Worm (Caenorhabditis elegans) whole organism, L1 larva: ENCODE measurements around the gene W02B12.13.

Experiments used
- Y116A8C.19 ChIP-seq: sonication (generic microtip); optimal IDR thresholded peaks from 2 replicates; lab custom pipeline; 2016; ENCODE audit warnings: missing compliant biosample characterization, missing genetic modification characterization, borderline replicate concordance
- alr-1 ChIP-seq: fragments of 200-800 bp; sonication (Bioruptor generic); optimal IDR thresholded peaks from 2 replicates; lab custom pipeline; 2018; ENCODE audit warnings: borderline replicate concordance, mild to moderate bottlenecking, missing genetic modification characterization, missing compliant biosample characterization
- aly-2 ChIP-seq: fragments of 150-350 bp; optimal IDR thresholded peaks from 2 replicates; lab custom pipeline; 2014; ENCODE audit warnings: missing biosample characterization, missing genetic modification characterization
- ama-1 ChIP-seq: fragments of 150-350 bp; optimal IDR thresholded peaks from 2 replicates; lab custom pipeline; 2014
- ceh-63 ChIP-seq: fragments of 200-800 bp; sonication (Bioruptor generic); optimal IDR thresholded peaks from 2 replicates; lab custom pipeline; 2018; ENCODE audit warnings: mild to moderate bottlenecking, missing genetic modification characterization, missing compliant biosample characterization
- ceh-82 ChIP-seq, 3 experiments: fragments of 150-350 bp in 1 of 3; sonication (generic microtip) in 2 of 3; optimal IDR thresholded peaks; 2 replicates each; lab custom pipeline; 2014 to 2017; ENCODE audit warnings: missing biosample characterization in 3 of 3, missing genetic modification characterization in 3 of 3
- dsc-1 ChIP-seq: sonication (generic microtip); optimal IDR thresholded peaks from 2 replicates; lab custom pipeline; 2016; ENCODE audit warnings: mild to moderate bottlenecking, missing genetic modification characterization, missing compliant biosample characterization
- efl-1 ChIP-seq, 4 experiments: fragments of 150-350 bp; optimal IDR thresholded peaks in 3 of 4; peaks in 1 of 4; 1 replicate in 1 of 4; 2 replicates in 3 of 4; lab custom pipeline; 2014; ENCODE audit warnings: missing biosample characterization in 2 of 4, missing genetic modification characterization in 2 of 4, missing genetic modification reagents in 2 of 4
- egl-13 ChIP-seq: sonication (generic microtip); optimal IDR thresholded peaks from 2 replicates; lab custom pipeline; 2016; ENCODE audit warnings: missing genotype, missing genetic modification reagents, missing genetic modification characterization, missing compliant biosample characterization
- elt-2 ChIP-seq: sonication (generic microtip); optimal IDR thresholded peaks from 2 replicates; lab custom pipeline; 2016; ENCODE audit warnings: missing genetic modification characterization, mild to moderate bottlenecking, inconsistent platforms, missing compliant biosample characterization, missing genetic modification reagents
- elt-3 ChIP-seq, 6 experiments: fragments of 150-350 bp in 1 of 6; sonication (generic microtip); optimal IDR thresholded peaks; 2 replicates each; lab custom pipeline; 2017 to 2018; ENCODE audit warnings: missing biosample characterization in 6 of 6, missing genetic modification characterization in 6 of 6, inconsistent platforms in 1 of 6
- fkh-10 ChIP-seq: sonication (generic microtip); optimal IDR thresholded peaks from 2 replicates; lab custom pipeline; 2017; ENCODE audit warnings: missing biosample characterization, missing genetic modification reagents, missing genetic modification characterization
- fkh-4 ChIP-seq: sonication (generic microtip); optimal IDR thresholded peaks from 2 replicates; lab custom pipeline; 2016; ENCODE audit warnings: missing compliant biosample characterization, missing genetic modification characterization, borderline replicate concordance
- fkh-8 ChIP-seq: sonication (generic microtip); optimal IDR thresholded peaks from 2 replicates; lab custom pipeline; 2016; ENCODE audit warnings: mild to moderate bottlenecking, missing genetic modification characterization, missing compliant biosample characterization
- fos-1 ChIP-seq: fragments of 150-350 bp; optimal IDR thresholded peaks from 2 replicates; lab custom pipeline; 2014; ENCODE audit warnings: missing biosample characterization, missing genetic modification characterization
- grh-1 ChIP-seq: fragments of 200-800 bp; sonication (Bioruptor generic); IDR thresholded peaks from 2 replicates; pipeline ENCODE4 v1.3.6; 2022; ENCODE audit warnings: missing genetic modification reagents, missing genetic modification characterization, missing compliant biosample characterization
- hlh-17 ChIP-seq: fragments of 200-800 bp; sonication (Bioruptor generic); optimal IDR thresholded peaks from 2 replicates; lab custom pipeline; 2018; ENCODE audit warnings: missing genetic modification characterization, mild to moderate bottlenecking, missing compliant biosample characterization, moderate library complexity, borderline replicate concordance
- irx-1 ChIP-seq: sonication (generic microtip); optimal IDR thresholded peaks from 2 replicates; lab custom pipeline; 2016; ENCODE audit warnings: missing genetic modification characterization, missing compliant biosample characterization
- isw-1 ChIP-seq: fragments of 200-800 bp; sonication (Bioruptor generic); IDR thresholded peaks from 2 replicates; pipeline ENCODE4 v1.3.6; 2022; ENCODE audit warnings: missing genetic modification characterization, missing compliant biosample characterization
- jun-1 ChIP-seq: fragments of 150-350 bp; optimal IDR thresholded peaks from 2 replicates; lab custom pipeline; 2014; ENCODE audit warnings: missing biosample characterization, missing genetic modification reagents, missing genetic modification characterization
- lin-13 ChIP-seq: fragments of 150-350 bp; optimal IDR thresholded peaks from 2 replicates; lab custom pipeline; 2014; ENCODE audit warnings: missing biosample characterization, missing genetic modification reagents, missing genetic modification characterization
- lin-14 ChIP-seq: fragments of 200-800 bp; sonication (Bioruptor generic); optimal IDR thresholded peaks from 2 replicates; lab custom pipeline; 2018; ENCODE audit warnings: mild to moderate bottlenecking, missing genetic modification characterization, moderate library complexity, missing compliant biosample characterization
- lin-15B ChIP-seq: fragments of 150-350 bp; sonication (generic microtip); optimal IDR thresholded peaks from 3 replicates; lab custom pipeline; 2014; ENCODE audit warnings: missing biosample characterization, missing genetic modification characterization
- lin-35 ChIP-seq, 2 experiments: fragments of 150-350 bp; optimal IDR thresholded peaks; 2 replicates each; lab custom pipeline; 2014; ENCODE audit warnings: missing biosample characterization in 2 of 2, missing genetic modification characterization in 2 of 2, missing genetic modification reagents in 2 of 2
- lir-3 ChIP-seq: sonication (generic microtip); optimal IDR thresholded peaks from 2 replicates; lab custom pipeline; 2016; ENCODE audit warnings: mild to moderate bottlenecking, missing genetic modification characterization, moderate library complexity, missing compliant biosample characterization; ENCODE audit not compliant: poor library complexity
- lsy-2 ChIP-seq, 2 experiments: fragments of 150-350 bp; optimal IDR thresholded peaks; 2 replicates each; lab custom pipeline; 2014; ENCODE audit warnings: missing biosample characterization in 2 of 2, missing genetic modification characterization in 2 of 2
- mdl-1 ChIP-seq, 2 experiments: fragments of 150-350 bp; optimal IDR thresholded peaks; 2 replicates each; lab custom pipeline; 2014 to 2017; ENCODE audit warnings: missing biosample characterization in 2 of 2, missing genetic modification characterization in 2 of 2, inconsistent platforms in 1 of 2
- mef-2 ChIP-seq: fragments of 150-350 bp; optimal IDR thresholded peaks from 2 replicates; lab custom pipeline; 2014; ENCODE audit warnings: missing biosample characterization, missing genetic modification characterization
- nhr-11 ChIP-seq: fragments of 150-350 bp; optimal IDR thresholded peaks from 2 replicates; lab custom pipeline; 2014; ENCODE audit warnings: missing biosample characterization, missing genetic modification characterization
- nhr-20 ChIP-seq: sonication (generic microtip); optimal IDR thresholded peaks from 2 replicates; lab custom pipeline; 2016; ENCODE audit warnings: mild to moderate bottlenecking, missing genetic modification characterization, missing compliant biosample characterization
- nhr-47 ChIP-seq: sonication (generic microtip); optimal IDR thresholded peaks from 2 replicates; lab custom pipeline; 2016; ENCODE audit warnings: mild to moderate bottlenecking, missing genetic modification characterization, moderate library complexity, missing compliant biosample characterization
- nhr-76 ChIP-seq: sonication (generic microtip); optimal IDR thresholded peaks from 2 replicates; lab custom pipeline; 2017; ENCODE audit warnings: missing biosample characterization, missing genetic modification characterization
- nhr-77 ChIP-seq: fragments of 150-350 bp; optimal IDR thresholded peaks from 2 replicates; lab custom pipeline; 2014; ENCODE audit warnings: missing biosample characterization, missing genetic modification characterization
- nhr-84 ChIP-seq: sonication (generic microtip); optimal IDR thresholded peaks from 2 replicates; lab custom pipeline; 2017; ENCODE audit warnings: missing biosample characterization, missing genetic modification characterization
- nhr-85 ChIP-seq: sonication (generic microtip); peaks from one replicate; lab custom pipeline; 2016; ENCODE audit warnings: missing genetic modification characterization, inconsistent platforms, missing compliant biosample characterization
- nhr-90 ChIP-seq: sonication (generic microtip); optimal IDR thresholded peaks from 2 replicates; lab custom pipeline; 2016; ENCODE audit warnings: mild to moderate bottlenecking, missing genetic modification characterization, missing compliant biosample characterization; ENCODE audit not compliant: poor library complexity
- pag-3 ChIP-seq: sonication (generic microtip); optimal IDR thresholded peaks from 2 replicates; lab custom pipeline; 2017; ENCODE audit warnings: missing genetic modification characterization, mild to moderate bottlenecking, missing compliant biosample characterization, antibody characterized with exemption, borderline replicate concordance; ENCODE audit not compliant: insufficient read depth
- pax-3 ChIP-seq: fragments of 200-800 bp; sonication (Bioruptor generic); optimal IDR thresholded peaks from 2 replicates; lab custom pipeline; 2018; ENCODE audit warnings: mild to moderate bottlenecking, missing genetic modification characterization, moderate library complexity, missing compliant biosample characterization
- pqm-1 ChIP-seq: sonication (generic microtip); optimal IDR thresholded peaks from 3 replicates; lab custom pipeline; 2017; ENCODE audit warnings: missing biosample characterization, missing genetic modification characterization
- snpc-4 ChIP-seq: fragments of 150-350 bp; optimal IDR thresholded peaks from 2 replicates; lab custom pipeline; 2014; ENCODE audit warnings: missing biosample characterization, missing genetic modification characterization
- snu-23 ChIP-seq: sonication (generic microtip); optimal IDR thresholded peaks from 2 replicates; lab custom pipeline; 2016; ENCODE audit warnings: missing genetic modification characterization, missing compliant biosample characterization
- sox-4 ChIP-seq: sonication (generic microtip); optimal IDR thresholded peaks from 2 replicates; lab custom pipeline; 2016; ENCODE audit warnings: missing genetic modification characterization, missing compliant biosample characterization
- sup-37 ChIP-seq: fragments of 200-800 bp; sonication (Bioruptor generic); optimal IDR thresholded peaks from 2 replicates; lab custom pipeline; 2018; ENCODE audit warnings: mild to moderate bottlenecking, missing genetic modification characterization, missing compliant biosample characterization
- swsn-7 ChIP-seq: sonication (generic microtip); optimal IDR thresholded peaks from 2 replicates; lab custom pipeline; 2016; ENCODE audit warnings: missing genetic modification characterization, missing compliant biosample characterization
- tbx-2 ChIP-seq: sonication (generic microtip); optimal IDR thresholded peaks from 2 replicates; lab custom pipeline; 2016; ENCODE audit warnings: missing genetic modification characterization, missing compliant biosample characterization
- unc-130 ChIP-seq: fragments of 150-350 bp; optimal IDR thresholded peaks from 2 replicates; lab custom pipeline; 2017; ENCODE audit warnings: missing biosample characterization, missing genetic modification characterization, inconsistent platforms
- unc-30 ChIP-seq: sonication (generic microtip); optimal IDR thresholded peaks from 2 replicates; lab custom pipeline; 2017; ENCODE audit warnings: missing biosample characterization, missing genetic modification characterization
- unc-62 ChIP-seq: fragments of 150-350 bp; optimal IDR thresholded peaks from 2 replicates; lab custom pipeline; 2014; ENCODE audit warnings: missing biosample characterization, missing genetic modification reagents, missing genetic modification characterization
- xbp-1 ChIP-seq: sonication (generic microtip); optimal IDR thresholded peaks from 2 replicates; lab custom pipeline; 2016; ENCODE audit warnings: missing genetic modification characterization, missing compliant biosample characterization
- zip-4 ChIP-seq: fragments of 200-800 bp; sonication (Bioruptor generic); optimal IDR thresholded peaks from 2 replicates; lab custom pipeline; 2018; ENCODE audit warnings: mild to moderate bottlenecking, missing genetic modification characterization, moderate library complexity, missing compliant biosample characterization
- ztf-11 ChIP-seq, 2 experiments: sonication (generic microtip); optimal IDR thresholded peaks; 2 replicates each; lab custom pipeline; 2016 to 2017; ENCODE audit warnings: missing genetic modification characterization in 2 of 2, missing biosample characterization in 1 of 2, missing compliant biosample characterization in 1 of 2

Gene W02B12.13

ce11 chrII:11453025-11453424 is 8.0 kb downstream of the W02B12.13 start, which contains the start of gene rsp-1:
Gene rsp-1 (plus strand): TSS chrII:11453362.
- TF ChIP-seq jun-1 (tag; lab: Kevin White, UChicago) (peak; percentile 91), grh-1 (peak; percentile 80), unc-130 (tag; lab: Kevin White, UChicago) (peak; percentile 91), fkh-4 (tag; lab: Kevin White, UChicago) (peak; percentile 29), fkh-10 (GFP tag; lab: Kevin White, UChicago) (peak; percentile 57), hlh-17 (GFP tag; lab: Kevin White, UChicago) (no peak), lsy-2 (tag; optimal IDR thresholded peaks at IDR 0.05; lab: Kevin White, UChicago) (peak; percentile 91 to 94), isw-1 (GFP tag; lab: Robert Waterston, UW) (peak; percentile 87), nhr-20 (tag; lab: Kevin White, UChicago) (peak; percentile 94), ceh-82 (tag; optimal IDR thresholded peaks at IDR 0.05; lab: Kevin White, UChicago) (peak; percentile 92 to 95 (median 94)), fos-1 (tag; lab: Kevin White, UChicago) (peak; percentile 78), lir-3 (tag; lab: Kevin White, UChicago) (peak; percentile 68), nhr-90 (tag; lab: Kevin White, UChicago) (peak; percentile 89), pqm-1 (tag; lab: Kevin White, UChicago) (no peak), tbx-2 (tag; lab: Kevin White, UChicago) (peak; percentile 88), aly-2 (peak; percentile 65), lin-35 (GFP tag; optimal IDR thresholded peaks at IDR 0.05; lab: Kevin White, UChicago) (peak; percentile 90 to 94), mdl-1 (tag; optimal IDR thresholded peaks at IDR 0.05; lab: Kevin White, UChicago) (peak in 1 of 2 experiments; percentile 85), elt-3 (tag; optimal IDR thresholded peaks at IDR 0.05; lab: Kevin White, UChicago) (peak in 4 of 6 experiments; percentile 24 to 96 (median 67)), lin-15B (tag; lab: Kevin White, UChicago) (peak; percentile 84), dsc-1 (tag; lab: Kevin White, UChicago) (peak; percentile 89), pax-3 (tag; lab: Kevin White, UChicago) (peak; percentile 73), efl-1 (optimal IDR thresholded peaks at IDR 0.05; lab: Kevin White, UChicago) (peak; percentile 88 to 90), efl-1 (GFP tag; optimal IDR thresholded peaks at IDR 0.05 in 1 of 2; lab: Kevin White, UChicago) (peak; percentile 84 to 98), sox-4 (tag; lab: Kevin White, UChicago) (peak; percentile 45), ama-1 (lab: Kevin White, UChicago) (no peak), nhr-77 (tag; lab: Kevin White, UChicago) (peak; percentile 78), pag-3 (tag; lab: Kevin White, UChicago) (no peak), mef-2 (tag; lab: Kevin White, UChicago) (peak; percentile 13), zip-4 (peak; percentile 74), ceh-63 (GFP tag; lab: Kevin White, UChicago) (no peak), snu-23 (GFP tag; lab: Kevin White, UChicago) (peak; percentile 94), elt-2 (peak; percentile 76), nhr-85 (peak; percentile 92), nhr-76 (tag; lab: Kevin White, UChicago) (no peak), unc-62 (GFP tag; lab: Kevin White, UChicago) (no peak), unc-30 (tag; lab: Kevin White, UChicago) (no peak), snpc-4 (tag; lab: Kevin White, UChicago) (peak; percentile 81), fkh-8 (tag; lab: Kevin White, UChicago) (peak; percentile 79), egl-13 (tag; lab: Kevin White, UChicago) (peak; percentile 49), nhr-84 (no peak), sup-37 (GFP tag; lab: Kevin White, UChicago) (peak; percentile 39), nhr-11 (tag; lab: Kevin White, UChicago) (peak; percentile 46), lin-13 (GFP tag; lab: Kevin White, UChicago) (peak; percentile 89), irx-1 (tag; lab: Kevin White, UChicago) (peak; percentile 76), Y116A8C.19 (tag; lab: Kevin White, UChicago) (no peak), lin-14 (peak; percentile 89), alr-1 (tag; lab: Kevin White, UChicago) (no peak), nhr-47 (tag; lab: Kevin White, UChicago) (peak; percentile 91), swsn-7 (tag; lab: Kevin White, UChicago) (peak; percentile 91), xbp-1 (peak; percentile 90), ztf-11 (tag; optimal IDR thresholded peaks at IDR 0.05; lab: Kevin White, UChicago) (peak in 1 of 2 experiments; percentile 71)
